Worm (Caenorhabditis elegans): Measurements from ENCODE around the gene srx-65.

DNA sequence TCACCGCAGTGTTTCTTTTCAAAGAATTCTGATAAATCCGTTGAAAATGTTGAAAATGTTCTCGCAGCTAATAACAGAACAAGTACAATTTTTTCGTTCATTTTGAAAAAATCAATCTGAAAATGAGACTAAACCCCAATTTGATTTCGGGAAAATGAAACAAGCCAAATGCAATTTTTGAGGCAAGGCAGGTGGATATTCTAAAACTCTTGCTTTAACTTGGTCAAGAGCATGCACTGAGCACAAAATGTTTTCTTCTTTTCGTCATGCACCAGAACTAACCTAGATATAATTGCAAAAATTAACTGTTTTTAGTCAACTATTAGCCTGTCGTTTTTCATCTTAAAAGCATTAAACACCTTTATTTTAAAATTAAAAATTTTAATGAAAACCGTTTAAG is 21.6 kb upstream of the srx-65 start, which contains the start of gene irld-22:
- TF ChIP-seq nhr-12 (tag; optimal IDR thresholded peaks at IDR 0.05): no peak
- no peak for TF ChIP-seq lsy-2 (tag; optimal IDR thresholded peaks at IDR 0.05)
